Fruit fly (Drosophila melanogaster): ENCODE data around the gene rudhira.

DNA sequence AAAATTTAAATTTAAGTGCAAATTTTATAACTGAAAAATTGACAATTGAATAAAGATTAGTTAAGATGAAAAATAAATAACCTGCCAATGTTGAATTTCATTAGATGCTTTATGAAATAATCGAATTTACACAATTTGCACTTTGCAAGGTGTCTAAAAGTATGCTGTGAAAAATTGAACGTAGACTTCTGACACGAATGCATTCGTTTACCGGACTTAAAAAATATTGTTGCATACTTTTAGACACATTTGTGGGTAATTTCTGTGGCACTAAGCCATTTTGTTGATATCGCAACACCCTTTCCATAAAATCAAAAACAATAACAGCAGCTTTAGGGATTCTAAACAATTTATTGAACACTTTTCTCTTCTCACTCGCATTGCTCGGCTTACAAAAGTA is 47.3 kb upstream of the rudhira start:
- TF ChIP-seq NK7.1 (GFP tag; optimal IDR thresholded peaks at IDR 0.05) = no peak
- no peak for TF ChIP-seq gsb (GFP tag; IDR thresholded peaks at IDR 0.05)
- TF ChIP-seq nom (GFP tag; optimal IDR thresholded peaks at IDR 0.05) = no peak

Measured in whole organism, embryonic.